Fruit fly (Drosophila melanogaster): ENCODE data around the gene CG15628.

The CG15628 gene

DNA sequence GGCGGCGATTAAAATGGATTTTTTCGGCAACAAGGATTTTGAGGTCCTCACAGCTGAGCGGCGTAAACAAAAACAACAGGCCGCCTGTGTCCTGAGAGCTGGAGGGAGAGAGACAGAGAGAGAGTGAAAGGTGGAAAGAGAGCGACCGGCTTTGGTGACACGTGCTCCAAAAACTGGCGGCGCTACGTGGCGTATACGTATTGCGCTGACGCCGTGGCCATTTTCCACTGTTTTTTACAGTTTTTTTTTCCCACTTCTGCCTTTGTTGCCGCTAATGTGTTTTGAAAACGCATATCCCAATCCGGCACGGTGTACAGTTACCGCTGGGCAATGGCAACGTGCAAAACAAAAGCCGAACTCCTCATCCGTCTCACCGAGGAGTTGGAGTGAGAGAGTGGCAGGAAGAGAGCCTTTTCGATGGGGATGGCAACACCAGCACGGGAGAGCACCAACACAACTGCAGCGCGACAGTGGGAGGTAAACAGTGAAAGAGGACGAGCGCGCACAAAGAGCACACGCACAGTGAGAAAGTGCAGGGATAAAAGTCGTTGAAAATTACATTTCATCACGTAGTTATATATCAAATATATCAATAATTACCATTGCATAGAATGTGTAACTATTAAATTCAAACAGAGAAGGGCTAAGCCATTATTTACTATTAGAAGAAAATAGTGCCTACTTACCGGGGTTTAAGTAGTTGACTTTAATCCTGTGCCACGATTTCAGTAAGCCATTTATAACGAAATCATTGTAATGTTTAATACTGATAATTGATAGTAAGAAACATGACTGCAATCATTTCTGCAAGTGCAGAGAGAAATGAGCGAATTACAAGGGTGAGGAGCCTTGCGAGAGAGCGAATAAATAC, 891 bp upstream of the CG15628 start (continued):
- no peak for TF ChIP-seq CG7271 (tag; optimal IDR thresholded peaks at IDR 0.05)
- peak; percentile 75; the same call in 2 of the 3 replicates for TF ChIP-seq row (GFP tag; IDR thresholded peaks at IDR 0.05)
- no peak for TF ChIP-seq Fer1 (GFP tag; optimal IDR thresholded peaks at IDR 0.05)
- peak; percentile 44 for TF ChIP-seq CG16815 (GFP tag; optimal IDR thresholded peaks at IDR 0.05)
- TF ChIP-seq chif (GFP tag; optimal IDR thresholded peaks at IDR 0.05), result peak in 1 of 2 experiments; percentile 41
- TF ChIP-seq tll (GFP tag; optimal IDR thresholded peaks at IDR 0.05), result peak; percentile 34 to 60
- TF ChIP-seq Dfd (GFP tag; optimal IDR thresholded peaks at IDR 0.05), result no peak
- TF ChIP-seq fu2 (GFP tag; optimal IDR thresholded peaks at IDR 0.05), result peak; percentile 25
- TF ChIP-seq HLH3B (GFP tag; IDR thresholded peaks at IDR 0.05), result peak; percentile 44; the same call in 1 of the 2 replicates
- no peak for TF ChIP-seq CG1024 (GFP tag; IDR thresholded peaks at IDR 0.05)
- no peak for TF ChIP-seq CG8290 (GFP tag; optimal IDR thresholded peaks at IDR 0.05)
- TF ChIP-seq CG8290 (tag; optimal IDR thresholded peaks at IDR 0.05), result peak; percentile 52 to 74
- TF ChIP-seq CG17359 (tag; optimal IDR thresholded peaks at IDR 0.05), result peak; percentile 1
- TF ChIP-seq kni (GFP tag; optimal IDR thresholded peaks at IDR 0.05), result no peak
- TF ChIP-seq NfI (GFP tag; optimal IDR thresholded peaks at IDR 0.05), result peak; percentile 16
- peak in 1 of 2 experiments; percentile 5 for TF ChIP-seq insv (GFP tag; optimal IDR thresholded peaks at IDR 0.05)
- peak; percentile 18 for TF ChIP-seq bcd (GFP tag; optimal IDR thresholded peaks at IDR 0.05)
- TF ChIP-seq zen (tag; optimal IDR thresholded peaks at IDR 0.05), result peak; percentile 79
- peak; percentile 65 for TF ChIP-seq CG6689 (GFP tag; IDR thresholded peaks at IDR 0.05)
- no peak for TF ChIP-seq h (optimal IDR thresholded peaks at IDR 0.05)
- peak; percentile 12 for TF ChIP-seq CG9817 (tag; optimal IDR thresholded peaks at IDR 0.05)
- TF ChIP-seq CG15073 (GFP tag; optimal IDR thresholded peaks at IDR 0.05), result no peak
- 0 out of 2 replicates have a peak, but pooled peaks have one; percentile 9 for TF ChIP-seq CG6272 (GFP tag; IDR thresholded peaks at IDR 0.05)
- peak; percentile 63 for TF ChIP-seq gem (tag; optimal IDR thresholded peaks at IDR 0.05)
- peak; percentile 8 for TF ChIP-seq CG12155 (GFP tag; optimal IDR thresholded peaks at IDR 0.05)
- TF ChIP-seq CG9215 (GFP tag; IDR thresholded peaks at IDR 0.05), result peak; percentile 55
- TF ChIP-seq tap (tag; optimal IDR thresholded peaks at IDR 0.05), result peak; percentile 30
- TF ChIP-seq CG9437 (GFP tag; optimal IDR thresholded peaks at IDR 0.05), result peak; percentile 64
- peak; percentile 20 for TF ChIP-seq fd96Cb (tag; optimal IDR thresholded peaks at IDR 0.05)
- TF ChIP-seq grau (tag; optimal IDR thresholded peaks at IDR 0.05), result peak; percentile 61
- no peak for TF ChIP-seq exex (tag; optimal IDR thresholded peaks at IDR 0.05)
- TF ChIP-seq nerfin-1 (tag; optimal IDR thresholded peaks at IDR 0.05), result peak; percentile 32
- no peak for TF ChIP-seq sc (optimal IDR thresholded peaks at IDR 0.05)
- peak; percentile 70 for TF ChIP-seq sc (GFP tag; optimal IDR thresholded peaks at IDR 0.05)
- TF ChIP-seq scrt (GFP tag; optimal IDR thresholded peaks at IDR 0.05), result no peak
- TF ChIP-seq CG30431 (GFP tag; optimal IDR thresholded peaks at IDR 0.05), result peak; percentile 26
- TF ChIP-seq slbo (GFP tag; IDR thresholded peaks at IDR 0.05), result peak; percentile 65
- peak in 1 of 2 experiments; percentile 86 for TF ChIP-seq eve (GFP tag; optimal IDR thresholded peaks at IDR 0.05)
- peak; percentile 25 for TF ChIP-seq Med (GFP tag)
- TF ChIP-seq chinmo (GFP tag; IDR thresholded peaks at IDR 0.05; ENCODE audit: partially characterized antibody), result 0 out of 4 replicates have a peak, but pooled peaks have one; percentile 38
- no peak for TF ChIP-seq vfl (GFP tag; optimal IDR thresholded peaks at IDR 0.05)
- TF ChIP-seq CG31224 (GFP tag; IDR thresholded peaks at IDR 0.05), result no peak; the same call in 1 of the 2 replicates
- TF ChIP-seq sens (GFP tag), result peak; percentile 90
- peak; percentile 36 for TF ChIP-seq mam (GFP tag; optimal IDR thresholded peaks at IDR 0.05)
- TF ChIP-seq CG17186 (GFP tag; optimal IDR thresholded peaks at IDR 0.05), result no peak
- peak; percentile 62 for TF ChIP-seq org-1 (GFP tag; optimal IDR thresholded peaks at IDR 0.05)
- TF ChIP-seq zf30C (GFP tag; optimal IDR thresholded peaks at IDR 0.05), result peak; percentile 93
- TF ChIP-seq CG10979 (tag; optimal IDR thresholded peaks at IDR 0.05), result peak; percentile 63
- peak; percentile 54 for TF ChIP-seq CG8388 (GFP tag; optimal IDR thresholded peaks at IDR 0.05)
